Fruit fly (Drosophila melanogaster) S2 (cell line): ENCODE measurements around the gene Mgstl.

ENCODE experiments used
- CG8478 ChIP-seq: fragments of >200 bp; optimal IDR thresholded peaks from 2 replicates; lab custom pipeline; 2018
- CTCF ChIP-seq, 2 experiments: fragments of >200 bp; optimal IDR thresholded peaks; 2 replicates each; lab custom pipeline; 2018

- TF ChIP-seq CG8478 (lab: Kevin White, UChicago) (no peak), CTCF (optimal IDR thresholded peaks at IDR 0.05; lab: Kevin White, UChicago) (no peak)
Measured at dm6 chrX:21027929-21028575, 13.9 kb upstream of the Mgstl start, which contains the start of gene CG1532.
